Fruit fly (Drosophila melanogaster) whole organism, adult: ENCODE results near the gene Irk1.

Experiments
- CG7101 ChIP-seq: fragments of 200-800 bp; sonication (Bioruptor generic); optimal IDR thresholded peaks from 2 replicates; lab custom pipeline; 2018; ENCODE audit warnings: missing biosample characterization, mild to moderate bottlenecking, missing genetic modification characterization, moderate library complexity
- Clk ChIP-seq: fragments of 200-800 bp; sonication (Bioruptor generic); optimal IDR thresholded peaks from 2 replicates; lab custom pipeline; 2017; ENCODE audit warnings: missing biosample characterization, missing genetic modification characterization
- Crg-1 ChIP-seq: fragments of 200-800 bp; sonication (Bioruptor generic); optimal IDR thresholded peaks from 2 replicates; lab custom pipeline; 2016; ENCODE audit warnings: missing biosample characterization, missing genetic modification characterization
- Hr96 ChIP-seq: fragments of 200-800 bp; sonication (Bioruptor generic); optimal IDR thresholded peaks from 2 replicates; lab custom pipeline; 2016; ENCODE audit warnings: missing biosample characterization, missing genetic modification characterization
- bab1 ChIP-seq: fragments of 200-800 bp; sonication (Bioruptor generic); optimal IDR thresholded peaks from 3 replicates; lab custom pipeline; 2019; ENCODE audit warnings: missing biosample characterization, mild to moderate bottlenecking, missing genetic modification characterization, moderate library complexity
- cic ChIP-seq: fragments of 200-800 bp; sonication (Bioruptor generic); optimal IDR thresholded peaks from 2 replicates; lab custom pipeline; 2017; ENCODE audit warnings: missing biosample characterization, mild to moderate bottlenecking, missing genetic modification characterization, moderate library complexity
- toe ChIP-seq: fragments of 200-800 bp; sonication (Bioruptor generic); optimal IDR thresholded peaks from 2 replicates; lab custom pipeline; 2016; ENCODE audit warnings: missing biosample characterization, missing genetic modification characterization

DNA sequence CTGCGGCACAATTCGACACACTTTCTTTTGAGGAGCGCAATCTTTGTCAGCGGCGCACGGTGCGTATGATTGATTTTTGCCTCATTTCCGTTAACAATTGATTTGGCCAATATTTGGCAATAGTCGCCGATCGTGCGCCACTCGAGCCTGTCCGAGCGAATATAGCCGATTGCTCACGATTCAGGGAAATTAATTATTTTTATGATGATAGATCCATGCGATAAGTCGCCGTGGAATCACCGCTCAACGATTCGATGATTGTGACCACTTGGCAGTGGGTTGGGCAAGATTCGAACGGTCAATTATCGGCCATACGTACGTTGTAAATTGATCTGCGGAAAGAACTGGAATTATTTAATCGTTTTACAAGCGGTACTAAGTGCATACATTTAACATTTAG lies 3.8 kb downstream of the Irk1 start:
- TF ChIP-seq toe (GFP tag; lab: Kevin White, UChicago) (no peak), cic (no peak), CG7101 (tag; lab: Kevin White, UChicago) (no peak), bab1 (GFP tag; lab: Kevin White, UChicago) (no peak), Clk (GFP tag; lab: Kevin White, UChicago) (no peak), Hr96 (GFP tag; lab: Kevin White, UChicago) (no peak), Crg-1 (no peak)
